Worm (Caenorhabditis elegans): ENCODE measurements around the gene hmit-1.3.

Gene hmit-1.3

DNA sequence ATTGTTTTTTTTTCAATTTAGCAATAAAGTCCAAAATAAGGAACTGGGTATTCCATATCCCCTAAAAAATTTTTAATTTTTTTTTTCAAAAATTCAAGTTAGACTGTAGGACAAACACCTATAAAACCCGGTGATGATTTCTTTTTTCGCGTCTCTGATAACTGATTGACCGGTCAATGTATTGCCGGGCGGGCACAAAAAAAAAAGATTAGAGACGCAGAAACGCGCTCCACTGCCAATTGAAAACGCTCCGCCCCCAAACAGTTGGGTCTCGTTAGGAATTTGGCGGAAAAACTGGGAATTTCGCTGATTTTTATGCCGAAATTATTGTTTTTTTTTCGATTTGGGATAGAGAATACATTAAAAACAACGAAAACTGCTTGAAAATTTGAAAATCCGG, 51.0 kb downstream of the hmit-1.3 start:
- TF ChIP-seq dve-1 (tag; optimal IDR thresholded peaks at IDR 0.05) = no peak
- no peak for TF ChIP-seq unc-3 (GFP tag; conservative IDR thresholded peaks at IDR 0.05)
- no peak for TF ChIP-seq unc-3 (tag; optimal IDR thresholded peaks at IDR 0.05)
- TF ChIP-seq ama-1 (optimal IDR thresholded peaks at IDR 0.05) = no peak
- TF ChIP-seq ceh-34 (tag; optimal IDR thresholded peaks at IDR 0.05) = no peak
- no peak for TF ChIP-seq tbx-7 (tag; optimal IDR thresholded peaks at IDR 0.05)
- no peak for TF ChIP-seq ceh-19 (GFP tag; optimal IDR thresholded peaks at IDR 0.05)
- TF ChIP-seq ztf-16 (tag; optimal IDR thresholded peaks at IDR 0.05) = no peak
- TF ChIP-seq elt-4 (tag; optimal IDR thresholded peaks at IDR 0.05) = no peak
- TF ChIP-seq Y22D7AL.16 (tag; optimal IDR thresholded peaks at IDR 0.05) = no peak
- TF ChIP-seq nhr-11 (tag; optimal IDR thresholded peaks at IDR 0.05) = no peak
- TF ChIP-seq syd-9 (tag; optimal IDR thresholded peaks at IDR 0.05) = no peak
- TF ChIP-seq unc-86 (tag; optimal IDR thresholded peaks at IDR 0.05) = no peak
- no peak for TF ChIP-seq gmeb-2 (tag; optimal IDR thresholded peaks at IDR 0.05)
- no peak for TF ChIP-seq sdc-2 (tag; optimal IDR thresholded peaks at IDR 0.05)
- no peak for TF ChIP-seq hlh-30 (tag; optimal IDR thresholded peaks at IDR 0.05; ENCODE audit: insufficient read depth)
- no peak for TF ChIP-seq ref-2 (tag; optimal IDR thresholded peaks at IDR 0.05)
- no peak for TF ChIP-seq sox-2 (GFP tag; IDR thresholded peaks at IDR 0.05)
- no peak for TF ChIP-seq ceh-30 (tag; optimal IDR thresholded peaks at IDR 0.05)
- TF ChIP-seq ceh-24 (tag; optimal IDR thresholded peaks at IDR 0.05) = no peak
- TF ChIP-seq ceh-18 (tag; optimal IDR thresholded peaks at IDR 0.05) = no peak

DNA sequence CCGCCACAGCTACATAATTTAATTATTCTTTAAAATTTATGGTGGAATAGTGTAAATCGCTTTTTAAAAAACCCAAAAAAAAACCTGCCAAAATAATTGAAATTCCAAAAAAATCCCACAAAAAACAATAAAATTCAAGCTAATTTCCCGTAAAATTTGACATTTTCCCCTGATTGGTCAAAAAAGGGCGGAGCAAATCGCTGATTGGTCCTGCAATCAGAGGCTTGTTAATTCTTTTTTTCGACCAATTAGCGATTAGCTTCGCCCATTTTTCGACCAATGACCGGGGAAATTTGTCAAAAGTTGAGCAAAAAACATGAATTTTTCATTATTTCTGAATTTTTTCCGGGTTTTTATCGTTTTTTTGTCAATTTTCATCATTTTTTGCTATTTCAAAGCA, 52.4 kb downstream of the hmit-1.3 start:
- no peak for TF ChIP-seq ceh-48 (tag; optimal IDR thresholded peaks at IDR 0.05)
- TF ChIP-seq nfya-1 (tag; optimal IDR thresholded peaks at IDR 0.05) = peak; percentile 93

DNA sequence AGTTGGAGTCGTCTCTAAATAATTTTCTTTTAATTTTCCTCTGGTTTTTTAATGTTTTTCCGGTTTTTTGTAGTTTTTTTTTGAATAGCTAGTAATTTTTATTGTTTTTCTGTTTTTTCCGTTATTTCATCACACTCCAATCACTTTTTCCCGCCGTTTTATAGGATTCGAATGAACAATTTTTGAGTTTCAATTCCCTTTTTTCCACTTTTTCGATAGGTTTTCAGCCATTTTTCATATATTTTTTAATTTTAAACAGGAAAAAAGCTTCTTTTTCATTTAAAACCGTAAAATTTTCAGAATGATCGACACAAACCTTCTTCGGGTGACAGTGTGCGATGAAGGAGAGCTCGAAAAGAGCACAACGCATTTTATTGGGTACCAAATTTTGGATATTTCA, 58.0 kb downstream of the hmit-1.3 start, which contains the start of gene pph-6:
Gene pph-6 (plus strand): TSS at position 301 of the 400 bp plus-strand sequence.
- TF ChIP-seq C38D4.7 (GFP tag; optimal IDR thresholded peaks at IDR 0.05) (no peak), sox-2 (GFP tag; IDR thresholded peaks at IDR 0.05) (no peak), pqm-1 (tag; optimal IDR thresholded peaks at IDR 0.05) (no peak), dve-1 (tag; optimal IDR thresholded peaks at IDR 0.05) (no peak), fkh-6 (tag; optimal IDR thresholded peaks at IDR 0.05) (no peak), npax-4 (tag; optimal IDR thresholded peaks at IDR 0.05) (no peak), pha-2 (tag; optimal IDR thresholded peaks at IDR 0.05) (no peak), unc-55 (GFP tag; optimal IDR thresholded peaks at IDR 0.05) (no peak), hlh-30 (tag; optimal IDR thresholded peaks at IDR 0.05; ENCODE audit: insufficient read depth) (no peak), pha-4 (tag; optimal IDR thresholded peaks at IDR 0.05) (no peak), nhr-232 (tag; optimal IDR thresholded peaks at IDR 0.05) (no peak), pros-1 (tag; optimal IDR thresholded peaks at IDR 0.05) (no peak), ceh-9 (tag; optimal IDR thresholded peaks at IDR 0.05) (no peak), gmeb-2 (tag; optimal IDR thresholded peaks at IDR 0.05) (no peak), lin-11 (tag; optimal IDR thresholded peaks at IDR 0.05) (no peak)
